Worm (Caenorhabditis elegans) whole organism, L2 larva: ENCODE results near the gene W09H1.1.
A peak's percentile ranks its signal among the peaks of the same experiment; 100 is the strongest.

ENCODE experiments used
- C34F6.9 ChIP-seq: fragments of 150-350 bp; optimal IDR thresholded peaks from 2 replicates; lab custom pipeline; 2014; ENCODE audit warnings: missing biosample characterization, missing genetic modification characterization
- F13H6.1 ChIP-seq: sonication (generic microtip); optimal IDR thresholded peaks from 2 replicates; lab custom pipeline; 2016; ENCODE audit warnings: missing genetic modification characterization, missing compliant biosample characterization
- R02D3.7 ChIP-seq: fragments of 150-350 bp; optimal IDR thresholded peaks from 2 replicates; lab custom pipeline; 2014; ENCODE audit warnings: missing biosample characterization, missing genetic modification characterization
- alr-1 ChIP-seq: fragments of 150-350 bp; optimal IDR thresholded peaks from 2 replicates; lab custom pipeline; 2014; ENCODE audit warnings: missing biosample characterization, missing genetic modification characterization
- aly-2 ChIP-seq: fragments of 150-350 bp; optimal IDR thresholded peaks from 2 replicates; lab custom pipeline; 2014; ENCODE audit warnings: missing biosample characterization, missing genetic modification characterization
- blmp-1 ChIP-seq: sonication (generic microtip); optimal IDR thresholded peaks from 2 replicates; lab custom pipeline; 2017; ENCODE audit warnings: missing genetic modification characterization, mild to moderate bottlenecking, missing compliant biosample characterization, antibody characterized with exemption, moderate library complexity; ENCODE audit not compliant: insufficient read depth
- ceh-16 ChIP-seq: fragments of 150-350 bp; optimal IDR thresholded peaks from 2 replicates; lab custom pipeline; 2014; ENCODE audit warnings: missing biosample characterization, missing genetic modification characterization
- ceh-82 ChIP-seq: fragments of 150-350 bp; optimal IDR thresholded peaks from 2 replicates; lab custom pipeline; 2014; ENCODE audit warnings: missing biosample characterization, missing genetic modification characterization
- crh-2 ChIP-seq: sonication (generic microtip); optimal IDR thresholded peaks from 2 replicates; lab custom pipeline; 2017; ENCODE audit warnings: missing biosample characterization, missing genetic modification characterization
- dmd-4 ChIP-seq: sonication (generic microtip); optimal IDR thresholded peaks from 2 replicates; lab custom pipeline; 2017; ENCODE audit warnings: missing biosample characterization, missing genetic modification characterization
- elt-1 ChIP-seq: fragments of 150-350 bp; optimal IDR thresholded peaks from 2 replicates; lab custom pipeline; 2014; ENCODE audit warnings: missing biosample characterization, missing genetic modification characterization
- elt-3 ChIP-seq: sonication (generic microtip); optimal IDR thresholded peaks from 2 replicates; lab custom pipeline; 2017; ENCODE audit warnings: missing biosample characterization, missing genetic modification characterization
- fos-1 ChIP-seq: fragments of 150-350 bp; optimal IDR thresholded peaks from 2 replicates; lab custom pipeline; 2014; ENCODE audit warnings: missing biosample characterization, missing genetic modification characterization
- gmeb-1 ChIP-seq: fragments of 150-350 bp; optimal IDR thresholded peaks from 2 replicates; lab custom pipeline; 2014; ENCODE audit warnings: missing biosample characterization, missing genetic modification characterization
- lin-11 ChIP-seq: fragments of 150-350 bp; sonication (generic microtip); optimal IDR thresholded peaks from 2 replicates; lab custom pipeline; 2014; ENCODE audit warnings: missing biosample characterization, missing genetic modification characterization, inconsistent platforms, mixed read lengths
- lin-13 ChIP-seq: fragments of 150-350 bp; optimal IDR thresholded peaks from 2 replicates; lab custom pipeline; 2014; ENCODE audit warnings: missing biosample characterization, missing genetic modification reagents, missing genetic modification characterization
- lin-39 ChIP-seq: fragments of 150-350 bp; optimal IDR thresholded peaks from 2 replicates; lab custom pipeline; 2014; ENCODE audit warnings: missing biosample characterization, missing genetic modification reagents, missing genetic modification characterization
- lsy-2 ChIP-seq, 2 experiments: fragments of 150-350 bp in 1 of 2; sonication (generic microtip) in 1 of 2; optimal IDR thresholded peaks; 2 replicates each; lab custom pipeline; 2014 to 2017; ENCODE audit warnings: missing biosample characterization in 2 of 2, missing genetic modification characterization in 2 of 2
- mab-5 ChIP-seq: fragments of 150-350 bp; optimal IDR thresholded peaks from 2 replicates; lab custom pipeline; 2014; ENCODE audit warnings: missing biosample characterization, missing genetic modification characterization
- mbf-1 ChIP-seq: sonication (generic microtip); optimal IDR thresholded peaks from 2 replicates; lab custom pipeline; 2017; ENCODE audit warnings: missing biosample characterization, missing genetic modification characterization
- mdl-1 ChIP-seq, 2 experiments: fragments of 150-350 bp in 1 of 2; sonication (generic microtip) in 1 of 2; optimal IDR thresholded peaks; 2 replicates each; lab custom pipeline; 2017; ENCODE audit warnings: missing biosample characterization in 2 of 2, missing genetic modification characterization in 2 of 2
- nhr-10 ChIP-seq: sonication (generic microtip); optimal IDR thresholded peaks from 2 replicates; lab custom pipeline; 2017; ENCODE audit warnings: missing biosample characterization, missing genetic modification characterization
- nhr-11 ChIP-seq: fragments of 150-350 bp; optimal IDR thresholded peaks from 2 replicates; lab custom pipeline; 2014; ENCODE audit warnings: missing biosample characterization, missing genetic modification characterization
- nhr-12 ChIP-seq: fragments of 150-350 bp; optimal IDR thresholded peaks from 2 replicates; lab custom pipeline; 2014; ENCODE audit warnings: missing biosample characterization, missing genetic modification characterization
- nhr-129 ChIP-seq: fragments of 150-350 bp; optimal IDR thresholded peaks from 2 replicates; lab custom pipeline; 2014; ENCODE audit warnings: missing biosample characterization, missing genetic modification characterization
- nhr-21 ChIP-seq: fragments of 150-350 bp; optimal IDR thresholded peaks from 2 replicates; lab custom pipeline; 2014; ENCODE audit warnings: missing biosample characterization, missing genetic modification characterization
- nhr-237 ChIP-seq: fragments of 150-350 bp; optimal IDR thresholded peaks from 2 replicates; lab custom pipeline; 2014; ENCODE audit warnings: missing biosample characterization, missing genetic modification characterization
- nhr-25 ChIP-seq: fragments of 150-350 bp; sonication (generic microtip); optimal IDR thresholded peaks from 3 replicates; lab custom pipeline; 2014; ENCODE audit warnings: missing biosample characterization, missing genetic modification characterization
- nhr-6 ChIP-seq: fragments of 150-350 bp; optimal IDR thresholded peaks from 2 replicates; lab custom pipeline; 2014; ENCODE audit warnings: missing biosample characterization, missing genetic modification characterization
- nhr-77 ChIP-seq: fragments of 150-350 bp; optimal IDR thresholded peaks from 2 replicates; lab custom pipeline; 2014; ENCODE audit warnings: missing biosample characterization, missing genetic modification characterization
- peb-1 ChIP-seq: fragments of 150-350 bp; optimal IDR thresholded peaks from 2 replicates; lab custom pipeline; 2014; ENCODE audit warnings: missing biosample characterization, missing genetic modification characterization
- sem-4 ChIP-seq: fragments of 150-350 bp; optimal IDR thresholded peaks from 2 replicates; lab custom pipeline; 2014; ENCODE audit warnings: missing biosample characterization, missing genetic modification reagents, missing genetic modification characterization
- skn-1 ChIP-seq: sonication (generic microtip); optimal IDR thresholded peaks from 2 replicates; lab custom pipeline; 2017; ENCODE audit warnings: missing biosample characterization, missing genetic modification characterization
- sma-3 ChIP-seq: sonication (generic microtip); optimal IDR thresholded peaks from 2 replicates; lab custom pipeline; 2016; ENCODE audit warnings: missing genetic modification reagents, missing genetic modification characterization, missing compliant biosample characterization
- sma-9 ChIP-seq, 2 experiments: fragments of 150-350 bp in 1 of 2; sonication (generic microtip) in 1 of 2; optimal IDR thresholded peaks; 2 replicates each; lab custom pipeline; 2014 to 2016; ENCODE audit warnings: missing genetic modification characterization in 2 of 2, mild to moderate bottlenecking in 1 of 2, missing biosample characterization in 1 of 2, missing compliant biosample characterization in 1 of 2, missing genetic modification reagents in 1 of 2, moderate library complexity in 1 of 2
- snpc-4 ChIP-seq: fragments of 150-350 bp; optimal IDR thresholded peaks from 2 replicates; lab custom pipeline; 2014; ENCODE audit warnings: missing biosample characterization, missing genetic modification characterization
- unc-39 ChIP-seq: fragments of 150-350 bp; optimal IDR thresholded peaks from 2 replicates; lab custom pipeline; 2014; ENCODE audit warnings: missing biosample characterization, missing genetic modification characterization
- unc-55 ChIP-seq: fragments of 150-350 bp; sonication (generic microtip); optimal IDR thresholded peaks from 3 replicates; lab custom pipeline; 2014; ENCODE audit warnings: missing biosample characterization, missing genetic modification reagents, missing genetic modification characterization
- unc-62 ChIP-seq: fragments of 150-350 bp; optimal IDR thresholded peaks from 2 replicates; lab custom pipeline; 2014; ENCODE audit warnings: missing biosample characterization, missing genetic modification reagents, missing genetic modification characterization
- zag-1 ChIP-seq: fragments of 150-350 bp; optimal IDR thresholded peaks from 2 replicates; lab custom pipeline; 2014; ENCODE audit warnings: missing biosample characterization, missing genetic modification characterization
- ztf-11 ChIP-seq: sonication (generic microtip); optimal IDR thresholded peaks from 2 replicates; lab custom pipeline; 2017; ENCODE audit warnings: missing biosample characterization, missing genetic modification characterization

Gene W09H1.1

ce11 chrII:13165683-13166259, 15.6 kb downstream of the W09H1.1 start, which contains the start of gene moe-3:
TSS of gene moe-3 (minus strand) at chrII:13165733.
- TF ChIP-seq unc-39 (no peak), skn-1 (tag; lab: Kevin White, UChicago) (peak; percentile 10), lin-39 (no peak), nhr-129 (tag; lab: Kevin White, UChicago) (peak; percentile 34), crh-2 (tag; lab: Kevin White, UChicago) (no peak), mdl-1 (tag; optimal IDR thresholded peaks at IDR 0.05; lab: Kevin White, UChicago) (no peak), blmp-1 (tag; lab: Kevin White, UChicago) (no peak), mbf-1 (no peak), F13H6.1 (tag; lab: Kevin White, UChicago) (no peak), fos-1 (tag; lab: Kevin White, UChicago) (peak; percentile 48), nhr-21 (tag; lab: Kevin White, UChicago) (no peak), C34F6.9 (tag; lab: Kevin White, UChicago) (no peak), dmd-4 (tag; lab: Kevin White, UChicago) (no peak), ztf-11 (tag; lab: Kevin White, UChicago) (no peak), nhr-12 (tag; lab: Kevin White, UChicago) (no peak), sma-9 (GFP tag; optimal IDR thresholded peaks at IDR 0.05; lab: Kevin White, UChicago) (peak; percentile 61), sma-9 (tag; optimal IDR thresholded peaks at IDR 0.05; lab: Kevin White, UChicago) (no peak)

DNA sequence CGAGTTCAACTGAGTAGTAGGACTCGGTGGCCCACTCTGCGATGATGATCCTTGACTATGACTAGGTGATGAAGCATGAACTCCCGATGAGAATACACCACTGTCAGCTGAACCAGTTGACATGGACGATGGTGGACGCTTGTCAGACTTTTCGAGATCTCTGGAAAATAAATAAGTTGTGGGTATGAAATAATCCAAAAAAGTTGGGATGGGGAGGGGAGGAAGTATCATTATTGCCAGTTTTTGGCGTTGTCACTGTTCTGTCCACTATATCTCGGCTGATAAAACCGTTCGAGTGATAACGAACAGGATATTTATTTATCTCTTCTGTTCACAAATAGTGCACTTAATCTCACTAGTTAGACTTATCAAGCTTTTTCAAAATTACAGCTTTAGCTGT, 17.3 kb downstream of the W09H1.1 start:
- TF ChIP-seq elt-3 (tag; lab: Kevin White, UChicago) (no peak), unc-39 (no peak), zag-1 (tag; lab: Kevin White, UChicago) (no peak), gmeb-1 (no peak), skn-1 (tag; lab: Kevin White, UChicago) (no peak), C34F6.9 (tag; lab: Kevin White, UChicago) (no peak), snpc-4 (no peak), mdl-1 (tag; optimal IDR thresholded peaks at IDR 0.05; lab: Kevin White, UChicago) (no peak), lin-11 (tag; lab: Kevin White, UChicago) (no peak), alr-1 (tag; lab: Kevin White, UChicago) (no peak), F13H6.1 (tag; lab: Kevin White, UChicago) (no peak), nhr-237 (tag; lab: Kevin White, UChicago) (no peak)

ce11 chrII:13163009-13163408, 18.4 kb downstream of the W09H1.1 start:
- no peak for TF ChIP-seq sem-4
- TF ChIP-seq lin-13 (GFP tag; lab: Kevin White, UChicago): no peak
- no peak for TF ChIP-seq ceh-16
- no peak for TF ChIP-seq ztf-11 (tag; lab: Kevin White, UChicago)
- TF ChIP-seq unc-62 (GFP tag; lab: Kevin White, UChicago): no peak
- no peak for TF ChIP-seq nhr-6 (tag; lab: Kevin White, UChicago)
- no peak for TF ChIP-seq unc-39

- TF ChIP-seq mdl-1 (tag; optimal IDR thresholded peaks at IDR 0.05; lab: Kevin White, UChicago): no peak
- TF ChIP-seq nhr-12 (tag; lab: Kevin White, UChicago): no peak
- no peak for TF ChIP-seq R02D3.7 (tag; lab: Kevin White, UChicago)
- no peak for TF ChIP-seq unc-55 (GFP tag; lab: Kevin White, UChicago)
- TF ChIP-seq elt-3 (tag; lab: Kevin White, UChicago): no peak
- no peak for TF ChIP-seq mbf-1
- TF ChIP-seq ceh-82 (tag; lab: Kevin White, UChicago): no peak
- TF ChIP-seq alr-1 (tag; lab: Kevin White, UChicago): no peak
- TF ChIP-seq, all 48 proteins: peak for 0
These were observed 21.5 kb downstream of the W09H1.1 start for ce11 chrII:13159869-13160268.

ce11 chrII:13156971-13157370, 24.4 kb downstream of the W09H1.1 start, which contains the start of the genes hpr-17 and F32A11.1:
TSS of gene hpr-17 (minus strand) at chrII:13157047.
TSS of gene F32A11.1 (plus strand) at chrII:13157329.
- TF ChIP-seq F13H6.1 (tag; lab: Kevin White, UChicago): peak; percentile 63
- no peak for TF ChIP-seq elt-1 (tag; lab: Kevin White, UChicago)
- peak; percentile 36 for TF ChIP-seq nhr-77
- peak; percentile 82 for TF ChIP-seq snpc-4
- TF ChIP-seq nhr-10 (tag; lab: Kevin White, UChicago): peak; percentile 58
- TF ChIP-seq fos-1 (tag; lab: Kevin White, UChicago): peak; percentile 56
- peak; percentile 76 for TF ChIP-seq sma-3 (GFP tag; lab: Kevin White, UChicago)
- peak; percentile 87 to 92 for TF ChIP-seq lsy-2 (tag; optimal IDR thresholded peaks at IDR 0.05; lab: Kevin White, UChicago)
- no peak for TF ChIP-seq mdl-1 (tag; optimal IDR thresholded peaks at IDR 0.05; lab: Kevin White, UChicago)
- peak; percentile 80 for TF ChIP-seq lin-13 (GFP tag; lab: Kevin White, UChicago)
- no peak for TF ChIP-seq aly-2 (tag; lab: Kevin White, UChicago)
- peak; percentile 77 for TF ChIP-seq nhr-129 (tag; lab: Kevin White, UChicago)
- TF ChIP-seq nhr-11 (tag; lab: Kevin White, UChicago): no peak
- TF ChIP-seq ceh-82 (tag; lab: Kevin White, UChicago): peak; percentile 61
- TF ChIP-seq sem-4: peak; percentile 49
- peak; percentile 86 for TF ChIP-seq sma-9 (GFP tag; optimal IDR thresholded peaks at IDR 0.05; lab: Kevin White, UChicago)
- no peak for TF ChIP-seq sma-9 (tag; optimal IDR thresholded peaks at IDR 0.05; lab: Kevin White, UChicago)
- peak; percentile 19 for TF ChIP-seq nhr-237 (tag; lab: Kevin White, UChicago)
- TF ChIP-seq peb-1: no peak
- peak; percentile 75 for TF ChIP-seq nhr-21 (tag; lab: Kevin White, UChicago)
- peak; percentile 23 for TF ChIP-seq blmp-1 (tag; lab: Kevin White, UChicago)
- TF ChIP-seq zag-1 (tag; lab: Kevin White, UChicago): no peak
- no peak for TF ChIP-seq mbf-1
- TF ChIP-seq mab-5 (tag; lab: Kevin White, UChicago): peak; percentile 70
- peak; percentile 2 for TF ChIP-seq skn-1 (tag; lab: Kevin White, UChicago)
- TF ChIP-seq lin-11 (tag; lab: Kevin White, UChicago): peak; percentile 78
- no peak for TF ChIP-seq nhr-6 (tag; lab: Kevin White, UChicago)
- peak; percentile 80 for TF ChIP-seq nhr-25
